Fruit fly (Drosophila melanogaster) Kc167 (cell line): ENCODE results near the gene Rgl.

Experiments used
- Myc ChIP-seq: fragments of >200 bp; optimal IDR thresholded peaks from 2 replicates; lab custom pipeline; 2017; ENCODE audit warnings: missing external identifiers
- Sin3A ChIP-seq: fragments of >200 bp; optimal IDR thresholded peaks from 2 replicates; lab custom pipeline; 2018; ENCODE audit warnings: missing external identifiers
- h ChIP-seq: fragments of >200 bp; optimal IDR thresholded peaks from 3 replicates; lab custom pipeline; 2018; ENCODE audit warnings: missing external identifiers
- insv ChIP-seq: fragments of >200 bp; optimal IDR thresholded peaks from 3 replicates; lab custom pipeline; 2018; ENCODE audit warnings: missing external identifiers
- psq ChIP-seq: fragments of >200 bp; optimal IDR thresholded peaks from 2 replicates; lab custom pipeline; 2017; ENCODE audit warnings: missing external identifiers
- ttk ChIP-seq: sonication (Bioruptor generic); optimal IDR thresholded peaks from 2 replicates; lab custom pipeline; 2017; ENCODE audit warnings: missing external identifiers

- TF ChIP-seq Sin3A = no peak
- no peak for TF ChIP-seq psq (lab: Kevin White, UChicago)
- no peak for TF ChIP-seq h (lab: Kevin White, UChicago)
- TF ChIP-seq insv (lab: Kevin White, UChicago) = no peak
- no peak for TF ChIP-seq ttk (lab: Kevin White, UChicago)
- no peak for TF ChIP-seq Myc
These were observed 40.6 kb downstream of the Rgl start for dm6 chr3L:13884460-13885056.
